Fruit fly (Drosophila melanogaster): ENCODE measurements around the gene CG7546.

The CG7546 gene

dm6 chr3L:7562310-7562709 is 51.5 kb downstream of the CG7546 start, which contains the start of gene frac:
frac (plus strand) TSS chr3L:7562610.
- no peak for TF ChIP-seq CG17801 (GFP tag; optimal IDR thresholded peaks at IDR 0.05; ENCODE audit: partially characterized antibody)

Measured in ovary, adult (tissue).